Worm (Caenorhabditis elegans) whole organism, L1 larva: Measurements from ENCODE around the gene Y24D9A.7.
A peak's percentile ranks its signal among the peaks of the same experiment; 100 is the strongest.

Experiments
- C04F5.9 ChIP-seq: sonication (generic microtip); optimal IDR thresholded peaks from 2 replicates; lab custom pipeline; 2016; ENCODE audit warnings: missing genetic modification characterization, missing compliant biosample characterization
- C16A3.4 ChIP-seq: fragments of 150-350 bp; optimal IDR thresholded peaks from 2 replicates; lab custom pipeline; 2014; ENCODE audit warnings: missing biosample characterization, missing genetic modification characterization
- C34B4.2 ChIP-seq: sonication (generic microtip); optimal IDR thresholded peaks from 2 replicates; lab custom pipeline; 2017; ENCODE audit warnings: mild to moderate bottlenecking, missing genetic modification characterization, missing compliant biosample characterization
- alr-1 ChIP-seq: fragments of 200-800 bp; sonication (Bioruptor generic); optimal IDR thresholded peaks from 2 replicates; lab custom pipeline; 2018; ENCODE audit warnings: borderline replicate concordance, mild to moderate bottlenecking, missing genetic modification characterization, missing compliant biosample characterization
- aly-2 ChIP-seq: fragments of 150-350 bp; optimal IDR thresholded peaks from 2 replicates; lab custom pipeline; 2014; ENCODE audit warnings: missing biosample characterization, missing genetic modification characterization
- ceh-8 ChIP-seq: fragments of 200-800 bp; sonication (Bioruptor generic); optimal IDR thresholded peaks from 2 replicates; lab custom pipeline; 2018; ENCODE audit warnings: mild to moderate bottlenecking, missing genetic modification characterization, moderate library complexity, missing compliant biosample characterization
- ceh-82 ChIP-seq, 3 experiments: fragments of 150-350 bp in 1 of 3; sonication (generic microtip) in 2 of 3; optimal IDR thresholded peaks; 2 replicates each; lab custom pipeline; 2014 to 2017; ENCODE audit warnings: missing biosample characterization in 3 of 3, missing genetic modification characterization in 3 of 3
- ceh-90 ChIP-seq: sonication (generic microtip); optimal IDR thresholded peaks from 2 replicates; lab custom pipeline; 2016; ENCODE audit warnings: missing genetic modification characterization, missing compliant biosample characterization
- ces-1 ChIP-seq: fragments of 150-350 bp; optimal IDR thresholded peaks from 2 replicates; lab custom pipeline; 2014; ENCODE audit warnings: missing biosample characterization, missing genetic modification reagents, missing genetic modification characterization
- dsc-1 ChIP-seq: sonication (generic microtip); optimal IDR thresholded peaks from 2 replicates; lab custom pipeline; 2016; ENCODE audit warnings: mild to moderate bottlenecking, missing genetic modification characterization, missing compliant biosample characterization
- efl-1 ChIP-seq, 4 experiments: fragments of 150-350 bp; optimal IDR thresholded peaks in 3 of 4; peaks in 1 of 4; 1 replicate in 1 of 4; 2 replicates in 3 of 4; lab custom pipeline; 2014; ENCODE audit warnings: missing biosample characterization in 2 of 4, missing genetic modification characterization in 2 of 4, missing genetic modification reagents in 2 of 4
- egl-13 ChIP-seq: sonication (generic microtip); optimal IDR thresholded peaks from 2 replicates; lab custom pipeline; 2016; ENCODE audit warnings: missing genotype, missing genetic modification reagents, missing genetic modification characterization, missing compliant biosample characterization
- elt-2 ChIP-seq: sonication (generic microtip); optimal IDR thresholded peaks from 2 replicates; lab custom pipeline; 2016; ENCODE audit warnings: missing genetic modification characterization, mild to moderate bottlenecking, inconsistent platforms, missing compliant biosample characterization, missing genetic modification reagents
- elt-3 ChIP-seq, 6 experiments: fragments of 150-350 bp in 1 of 6; sonication (generic microtip); optimal IDR thresholded peaks; 2 replicates each; lab custom pipeline; 2017 to 2018; ENCODE audit warnings: missing biosample characterization in 6 of 6, missing genetic modification characterization in 6 of 6, inconsistent platforms in 1 of 6
- fkh-4 ChIP-seq: sonication (generic microtip); optimal IDR thresholded peaks from 2 replicates; lab custom pipeline; 2016; ENCODE audit warnings: missing compliant biosample characterization, missing genetic modification characterization, borderline replicate concordance
- grh-1 ChIP-seq: fragments of 200-800 bp; sonication (Bioruptor generic); IDR thresholded peaks from 2 replicates; pipeline ENCODE4 v1.3.6; 2022; ENCODE audit warnings: missing genetic modification reagents, missing genetic modification characterization, missing compliant biosample characterization
- hlh-17 ChIP-seq: fragments of 200-800 bp; sonication (Bioruptor generic); optimal IDR thresholded peaks from 2 replicates; lab custom pipeline; 2018; ENCODE audit warnings: missing genetic modification characterization, mild to moderate bottlenecking, missing compliant biosample characterization, moderate library complexity, borderline replicate concordance
- hlh-4 ChIP-seq: sonication (generic microtip); optimal IDR thresholded peaks from 2 replicates; lab custom pipeline; 2016; ENCODE audit warnings: mild to moderate bottlenecking, missing genetic modification characterization, missing compliant biosample characterization
- hpl-2 ChIP-seq: fragments of 150-350 bp; optimal IDR thresholded peaks from 2 replicates; lab custom pipeline; 2014; ENCODE audit warnings: missing biosample characterization, missing genetic modification reagents, missing genetic modification characterization
- jun-1 ChIP-seq: fragments of 150-350 bp; optimal IDR thresholded peaks from 2 replicates; lab custom pipeline; 2014; ENCODE audit warnings: missing biosample characterization, missing genetic modification reagents, missing genetic modification characterization
- lin-13 ChIP-seq: fragments of 150-350 bp; optimal IDR thresholded peaks from 2 replicates; lab custom pipeline; 2014; ENCODE audit warnings: missing biosample characterization, missing genetic modification reagents, missing genetic modification characterization
- lin-14 ChIP-seq: fragments of 200-800 bp; sonication (Bioruptor generic); optimal IDR thresholded peaks from 2 replicates; lab custom pipeline; 2018; ENCODE audit warnings: mild to moderate bottlenecking, missing genetic modification characterization, moderate library complexity, missing compliant biosample characterization
- lin-15B ChIP-seq: fragments of 150-350 bp; sonication (generic microtip); optimal IDR thresholded peaks from 3 replicates; lab custom pipeline; 2014; ENCODE audit warnings: missing biosample characterization, missing genetic modification characterization
- lin-35 ChIP-seq, 2 experiments: fragments of 150-350 bp; optimal IDR thresholded peaks; 2 replicates each; lab custom pipeline; 2014; ENCODE audit warnings: missing biosample characterization in 2 of 2, missing genetic modification characterization in 2 of 2, missing genetic modification reagents in 2 of 2
- lin-39 ChIP-seq: fragments of 150-350 bp; optimal IDR thresholded peaks from 2 replicates; lab custom pipeline; 2014; ENCODE audit warnings: missing biosample characterization, missing genetic modification reagents, missing genetic modification characterization
- lir-3 ChIP-seq: sonication (generic microtip); optimal IDR thresholded peaks from 2 replicates; lab custom pipeline; 2016; ENCODE audit warnings: mild to moderate bottlenecking, missing genetic modification characterization, moderate library complexity, missing compliant biosample characterization; ENCODE audit not compliant: poor library complexity
- lsy-2 ChIP-seq, 2 experiments: fragments of 150-350 bp; optimal IDR thresholded peaks; 2 replicates each; lab custom pipeline; 2014; ENCODE audit warnings: missing biosample characterization in 2 of 2, missing genetic modification characterization in 2 of 2
- mab-9 ChIP-seq: fragments of 200-800 bp; sonication (Bioruptor generic); IDR thresholded peaks from 2 replicates; pipeline ENCODE4 v1.3.6; 2022; ENCODE audit warnings: missing genetic modification reagents, missing genetic modification characterization, missing compliant biosample characterization
- mdl-1 ChIP-seq, 2 experiments: fragments of 150-350 bp; optimal IDR thresholded peaks; 2 replicates each; lab custom pipeline; 2014 to 2017; ENCODE audit warnings: missing biosample characterization in 2 of 2, missing genetic modification characterization in 2 of 2, inconsistent platforms in 1 of 2
- mef-2 ChIP-seq: fragments of 150-350 bp; optimal IDR thresholded peaks from 2 replicates; lab custom pipeline; 2014; ENCODE audit warnings: missing biosample characterization, missing genetic modification characterization
- nhr-11 ChIP-seq: fragments of 150-350 bp; optimal IDR thresholded peaks from 2 replicates; lab custom pipeline; 2014; ENCODE audit warnings: missing biosample characterization, missing genetic modification characterization
- nhr-237 ChIP-seq: fragments of 150-350 bp; optimal IDR thresholded peaks from 2 replicates; lab custom pipeline; 2014; ENCODE audit warnings: missing biosample characterization, missing genetic modification characterization
- nhr-90 ChIP-seq: sonication (generic microtip); optimal IDR thresholded peaks from 2 replicates; lab custom pipeline; 2016; ENCODE audit warnings: mild to moderate bottlenecking, missing genetic modification characterization, missing compliant biosample characterization; ENCODE audit not compliant: poor library complexity
- pag-3 ChIP-seq: sonication (generic microtip); optimal IDR thresholded peaks from 2 replicates; lab custom pipeline; 2017; ENCODE audit warnings: missing genetic modification characterization, mild to moderate bottlenecking, missing compliant biosample characterization, antibody characterized with exemption, borderline replicate concordance; ENCODE audit not compliant: insufficient read depth
- pax-3 ChIP-seq: fragments of 200-800 bp; sonication (Bioruptor generic); optimal IDR thresholded peaks from 2 replicates; lab custom pipeline; 2018; ENCODE audit warnings: mild to moderate bottlenecking, missing genetic modification characterization, moderate library complexity, missing compliant biosample characterization
- pqm-1 ChIP-seq: sonication (generic microtip); optimal IDR thresholded peaks from 3 replicates; lab custom pipeline; 2017; ENCODE audit warnings: missing biosample characterization, missing genetic modification characterization
- rnt-1 ChIP-seq: sonication (generic microtip); optimal IDR thresholded peaks from 2 replicates; lab custom pipeline; 2016; ENCODE audit warnings: mild to moderate bottlenecking, missing genetic modification characterization, moderate library complexity, missing compliant biosample characterization
- skn-1 ChIP-seq: fragments of 150-350 bp; optimal IDR thresholded peaks from 2 replicates; lab custom pipeline; 2014; ENCODE audit warnings: missing biosample characterization, missing genetic modification characterization
- snpc-4 ChIP-seq: fragments of 150-350 bp; optimal IDR thresholded peaks from 2 replicates; lab custom pipeline; 2014; ENCODE audit warnings: missing biosample characterization, missing genetic modification characterization
- snu-23 ChIP-seq: sonication (generic microtip); optimal IDR thresholded peaks from 2 replicates; lab custom pipeline; 2016; ENCODE audit warnings: missing genetic modification characterization, missing compliant biosample characterization
- sptf-1 ChIP-seq: fragments of 150-350 bp; optimal IDR thresholded peaks from 2 replicates; lab custom pipeline; 2014; ENCODE audit warnings: missing biosample characterization, missing genetic modification characterization
- sup-37 ChIP-seq: fragments of 200-800 bp; sonication (Bioruptor generic); optimal IDR thresholded peaks from 2 replicates; lab custom pipeline; 2018; ENCODE audit warnings: mild to moderate bottlenecking, missing genetic modification characterization, missing compliant biosample characterization
- swsn-7 ChIP-seq: sonication (generic microtip); optimal IDR thresholded peaks from 2 replicates; lab custom pipeline; 2016; ENCODE audit warnings: missing genetic modification characterization, missing compliant biosample characterization
- tbx-2 ChIP-seq: sonication (generic microtip); optimal IDR thresholded peaks from 2 replicates; lab custom pipeline; 2016; ENCODE audit warnings: missing genetic modification characterization, missing compliant biosample characterization
- unc-30 ChIP-seq: sonication (generic microtip); optimal IDR thresholded peaks from 2 replicates; lab custom pipeline; 2017; ENCODE audit warnings: missing biosample characterization, missing genetic modification characterization
- unc-62 ChIP-seq: fragments of 150-350 bp; optimal IDR thresholded peaks from 2 replicates; lab custom pipeline; 2014; ENCODE audit warnings: missing biosample characterization, missing genetic modification reagents, missing genetic modification characterization
- unc-86 ChIP-seq: sonication (generic microtip); optimal IDR thresholded peaks from 2 replicates; lab custom pipeline; 2016; ENCODE audit warnings: missing genetic modification characterization, missing compliant biosample characterization
- unc-98 ChIP-seq: fragments of 200-800 bp; sonication (Bioruptor generic); IDR thresholded peaks from 2 replicates; pipeline ENCODE4 v1.3.6; 2022; ENCODE audit warnings: missing genetic modification characterization, missing compliant biosample characterization
- vab-15 ChIP-seq: sonication (generic microtip); optimal IDR thresholded peaks from 2 replicates; lab custom pipeline; 2017; ENCODE audit warnings: missing genotype, mild to moderate bottlenecking, missing genetic modification characterization, missing compliant biosample characterization
- ztf-11 ChIP-seq, 2 experiments: sonication (generic microtip); optimal IDR thresholded peaks; 2 replicates each; lab custom pipeline; 2016 to 2017; ENCODE audit warnings: missing genetic modification characterization in 2 of 2, missing biosample characterization in 1 of 2, missing compliant biosample characterization in 1 of 2
- ztf-4 ChIP-seq: fragments of 150-350 bp; optimal IDR thresholded peaks from 2 replicates; lab custom pipeline; 2014; ENCODE audit warnings: missing biosample characterization, missing genetic modification characterization

The Y24D9A.7 gene

ce11 chrIV:4406054-4406539 lies 1.1 kb upstream of the Y24D9A.7 start:
- TF ChIP-seq grh-1 (peak; percentile 66; the same call in 1 of the 2 replicates), ztf-11 (tag; optimal IDR thresholded peaks at IDR 0.05; lab: Kevin White, UChicago) (peak in 1 of 2 experiments; percentile 41), pqm-1 (peak; percentile 66), C16A3.4 (tag; lab: Kevin White, UChicago) (peak; percentile 61), elt-2 (tag; lab: Kevin White, UChicago) (peak; percentile 64), lin-35 (GFP tag; optimal IDR thresholded peaks at IDR 0.05; lab: Kevin White, UChicago) (peak; percentile 81 to 86), mef-2 (peak; percentile 12), dsc-1 (tag; lab: Kevin White, UChicago) (peak; percentile 30), unc-30 (tag; lab: Kevin White, UChicago) (no peak), pag-3 (tag; lab: Kevin White, UChicago) (no peak), snu-23 (GFP tag; lab: Kevin White, UChicago) (peak; percentile 77), ztf-4 (tag; lab: Kevin White, UChicago) (no peak), lin-15B (tag; lab: Kevin White, UChicago) (peak; percentile 73), pax-3 (tag; lab: Kevin White, UChicago) (no peak), rnt-1 (tag; lab: Kevin White, UChicago) (peak; percentile 60), unc-86 (tag; lab: Kevin White, UChicago) (peak; percentile 62), swsn-7 (tag; lab: Kevin White, UChicago) (peak; percentile 76), elt-3 (tag; optimal IDR thresholded peaks at IDR 0.05; lab: Kevin White, UChicago) (peak in 1 of 6 experiments; percentile 49), ces-1 (no peak), lsy-2 (tag; optimal IDR thresholded peaks at IDR 0.05; lab: Kevin White, UChicago) (peak; percentile 47 to 79), C04F5.9 (no peak), vab-15 (tag; lab: Kevin White, UChicago) (peak; percentile 63), ceh-90 (tag; lab: Kevin White, UChicago) (no peak), jun-1 (tag; lab: Kevin White, UChicago) (no peak), unc-62 (GFP tag; lab: Kevin White, UChicago) (no peak), C34B4.2 (tag; lab: Kevin White, UChicago) (no peak), hpl-2 (GFP tag; lab: Kevin White, UChicago) (no peak), sup-37 (GFP tag; lab: Kevin White, UChicago) (peak; percentile 7), nhr-11 (tag; lab: Kevin White, UChicago) (no peak), mdl-1 (tag; optimal IDR thresholded peaks at IDR 0.05; lab: Kevin White, UChicago) (peak in 1 of 2 experiments; percentile 55), lin-13 (GFP tag; lab: Kevin White, UChicago) (peak; percentile 77), hlh-4 (no peak), sptf-1 (no peak), mab-9 (GFP tag; lab: Robert Waterston, UW) (0 out of 2 replicates have a peak, but pooled peaks have one; percentile 45), snpc-4 (peak; percentile 26), tbx-2 (tag; lab: Kevin White, UChicago) (peak; percentile 72), ceh-82 (tag; optimal IDR thresholded peaks at IDR 0.05; lab: Kevin White, UChicago) (peak; percentile 16 to 77 (median 61)), egl-13 (tag; lab: Kevin White, UChicago) (no peak), hlh-17 (GFP tag; lab: Kevin White, UChicago) (no peak), unc-98 (no peak), lin-39 (no peak), fkh-4 (tag; lab: Kevin White, UChicago) (no peak), lir-3 (peak; percentile 41), skn-1 (tag; lab: Kevin White, UChicago) (peak; percentile 46), alr-1 (tag; lab: Kevin White, UChicago) (no peak), efl-1 (optimal IDR thresholded peaks at IDR 0.05; lab: Kevin White, UChicago) (peak; percentile 71 to 82), efl-1 (GFP tag; optimal IDR thresholded peaks at IDR 0.05 in 1 of 2; lab: Kevin White, UChicago) (peak; percentile 76 to 97), ceh-8 (no peak), aly-2 (tag; lab: Kevin White, UChicago) (peak; percentile 37), nhr-237 (no peak), nhr-90 (tag; lab: Kevin White, UChicago) (peak; percentile 42), lin-14 (GFP tag; lab: Kevin White, UChicago) (peak; percentile 92)
